Worm (Caenorhabditis elegans) whole organism, early embryonic: ENCODE data around the gene tbp-1.

Experiments used
- B0310.2 ChIP-seq: sonication (generic microtip); optimal IDR thresholded peaks from 2 replicates; lab custom pipeline; 2016; ENCODE audit warnings: mild to moderate bottlenecking, missing genetic modification characterization, missing compliant biosample characterization
- ama-1 ChIP-seq: fragments of 150-350 bp; optimal IDR thresholded peaks from 2 replicates; lab custom pipeline; 2014
- hmg-4 ChIP-seq: fragments of 200-800 bp; sonication (Bioruptor generic); optimal IDR thresholded peaks from 2 replicates; lab custom pipeline; 2018; ENCODE audit warnings: mild to moderate bottlenecking, missing genetic modification characterization, missing compliant biosample characterization
- sea-1 ChIP-seq: fragments of 200-800 bp; sonication (Bioruptor generic); conservative IDR thresholded peaks from 2 replicates; pipeline ENCODE4 v1.3.6; 2022; ENCODE audit warnings: missing genetic modification characterization, missing compliant biosample characterization

DNA sequence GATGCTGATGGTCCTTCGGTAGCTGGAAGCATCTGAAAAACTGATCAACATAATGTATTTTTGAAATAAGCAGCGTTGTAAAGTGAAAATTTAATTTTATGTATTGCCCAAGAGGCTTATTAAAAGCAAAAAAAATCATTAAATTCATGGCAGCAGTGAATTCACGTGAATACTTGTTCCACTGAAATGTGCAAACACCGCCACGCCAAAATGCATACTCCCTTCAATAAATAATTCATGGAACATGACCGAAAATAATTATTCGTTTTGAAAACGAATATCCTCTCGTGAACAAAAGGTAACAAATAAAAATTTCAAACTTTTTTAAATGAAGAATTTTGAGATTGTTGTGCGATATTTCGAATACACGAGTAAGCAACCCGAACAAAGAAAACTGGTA is 26.5 kb upstream of the tbp-1 start, which contains the start of gene F08F8.10:
- no peak for TF ChIP-seq sea-1 (GFP tag; lab: Robert Waterston, UW)
- no peak for TF ChIP-seq B0310.2 (tag; lab: Kevin White, UChicago)
- no peak for TF ChIP-seq hmg-4 (GFP tag; lab: Kevin White, UChicago)
- no peak for TF ChIP-seq ama-1
